Worm (Caenorhabditis elegans) whole organism, young adult: ENCODE results near the gene F26F12.3.

Source experiments
- B0035.1 ChIP-seq: sonication (generic microtip); optimal IDR thresholded peaks from 2 replicates; lab custom pipeline; 2016; ENCODE audit warnings: missing genetic modification characterization, mild to moderate bottlenecking, missing compliant biosample characterization, missing genotype, missing genetic modification reagents
- C17E4.6 ChIP-seq: fragments of 200-800 bp; sonication (Bioruptor generic); IDR thresholded peaks from 2 replicates; pipeline ENCODE4 v1.3.6; 2022; ENCODE audit warnings: missing genetic modification reagents, missing genetic modification characterization, missing compliant biosample characterization
- F22D6.2 ChIP-seq: sonication (generic microtip); optimal IDR thresholded peaks from 2 replicates; lab custom pipeline; 2016; ENCODE audit warnings: mild to moderate bottlenecking, missing genetic modification characterization, missing compliant biosample characterization
- F37B4.10 ChIP-seq: fragments of 200-800 bp; sonication (Bioruptor generic); IDR thresholded peaks from 2 replicates; pipeline ENCODE4 v1.3.6; 2022; ENCODE audit warnings: missing genetic modification characterization, missing compliant biosample characterization
- F49E8.2 ChIP-seq: sonication (generic microtip); optimal IDR thresholded peaks from 3 replicates; lab custom pipeline; 2017; ENCODE audit warnings: missing genetic modification characterization, mild to moderate bottlenecking, missing compliant biosample characterization, antibody characterized with exemption, moderate library complexity; ENCODE audit not compliant: insufficient read depth
- K11D2.4 ChIP-seq: fragments of 200-800 bp; sonication (Bioruptor generic); IDR thresholded peaks from 2 replicates; pipeline ENCODE4 v1.3.6; 2022; ENCODE audit warnings: missing genetic modification reagents, missing genetic modification characterization, missing compliant biosample characterization
- K12H6.12 ChIP-seq: fragments of 200-800 bp; sonication (Bioruptor generic); optimal IDR thresholded peaks from 2 replicates; lab custom pipeline; 2018; ENCODE audit warnings: mild to moderate bottlenecking, missing genetic modification characterization, missing compliant biosample characterization
- T26A5.8 ChIP-seq: sonication (generic microtip); optimal IDR thresholded peaks from 2 replicates; lab custom pipeline; 2016; ENCODE audit warnings: missing genetic modification characterization, missing compliant biosample characterization
- Y53F4B.3 ChIP-seq: fragments of 200-800 bp; sonication (Bioruptor generic); IDR thresholded peaks from 2 replicates; pipeline ENCODE4 v1.3.6; 2022; ENCODE audit warnings: missing genetic modification reagents, missing genetic modification characterization, missing compliant biosample characterization
- Y53G8AR.9 ChIP-seq: fragments of 200-800 bp; sonication (Bioruptor generic); conservative IDR thresholded peaks from 2 replicates; pipeline ENCODE4 v1.3.6; 2022; ENCODE audit warnings: missing genetic modification reagents, missing genetic modification characterization, missing compliant biosample characterization
- Y67H2A.10 ChIP-seq: fragments of 200-800 bp; sonication (Bioruptor generic); conservative IDR thresholded peaks from 2 replicates; pipeline ENCODE4 v1.3.6; 2022; ENCODE audit warnings: missing genetic modification reagents, missing genetic modification characterization, missing compliant biosample characterization
- ZK185.1 ChIP-seq: sonication (generic microtip); optimal IDR thresholded peaks from 2 replicates; lab custom pipeline; 2016; ENCODE audit warnings: mild to moderate bottlenecking, missing genetic modification characterization, missing compliant biosample characterization; ENCODE audit not compliant: poor library complexity, severe bottlenecking
- ama-1 ChIP-seq, 3 experiments: fragments of 150-350 bp in 1 of 3; sonication (generic microtip) in 2 of 3; optimal IDR thresholded peaks; 2 replicates each; lab custom pipeline; 2014 to 2018; ENCODE audit warnings: missing biosample characterization in 2 of 3, missing genetic modification characterization in 2 of 3, missing genetic modification reagents in 2 of 3
- aptf-2 ChIP-seq: fragments of 200-800 bp; sonication (Bioruptor generic); conservative IDR thresholded peaks from 2 replicates; pipeline ENCODE4 v1.3.6; 2022; ENCODE audit warnings: missing genetic modification reagents, missing genetic modification characterization, missing compliant biosample characterization
- aptf-3 ChIP-seq: fragments of 200-800 bp; sonication (Bioruptor generic); IDR thresholded peaks from 2 replicates; pipeline ENCODE4 v1.3.6; 2022; ENCODE audit warnings: missing genetic modification characterization, missing compliant biosample characterization
- atf-7 ChIP-seq: sonication (generic microtip); optimal IDR thresholded peaks from 2 replicates; lab custom pipeline; 2017; ENCODE audit warnings: mild to moderate bottlenecking, missing genetic modification characterization, missing compliant biosample characterization
- athp-1 ChIP-seq: sonication (generic microtip); optimal IDR thresholded peaks from 2 replicates; lab custom pipeline; 2017; ENCODE audit warnings: mild to moderate bottlenecking, missing genetic modification characterization, missing compliant biosample characterization
- attf-3 ChIP-seq: fragments of 200-800 bp; sonication (Bioruptor generic); conservative IDR thresholded peaks from 2 replicates; pipeline ENCODE4 v1.3.6; 2022; ENCODE audit warnings: missing genetic modification reagents, missing genetic modification characterization, missing compliant biosample characterization
- attf-6 ChIP-seq: fragments of 200-800 bp; sonication (Bioruptor generic); IDR thresholded peaks from 2 replicates; pipeline ENCODE4 v1.3.6; 2022; ENCODE audit warnings: missing genetic modification reagents, missing genetic modification characterization, missing compliant biosample characterization
- ceh-100 ChIP-seq: fragments of 200-800 bp; sonication (Bioruptor generic); IDR thresholded peaks from 2 replicates; pipeline ENCODE4 v1.3.6; 2022; ENCODE audit warnings: missing genetic modification reagents, missing genetic modification characterization, missing compliant biosample characterization
- ceh-40 ChIP-seq: fragments of 200-800 bp; sonication (Bioruptor generic); IDR thresholded peaks from 2 replicates; pipeline ENCODE4 v1.3.6; 2022; ENCODE audit warnings: missing genetic modification characterization, missing compliant biosample characterization
- ceh-91 ChIP-seq: fragments of 200-800 bp; sonication (Bioruptor generic); IDR thresholded peaks from 2 replicates; pipeline ENCODE4 v1.3.6; 2022; ENCODE audit warnings: missing genetic modification reagents, missing genetic modification characterization, missing compliant biosample characterization
- egl-44 ChIP-seq: fragments of 200-800 bp; sonication (Bioruptor generic); IDR thresholded peaks from 2 replicates; pipeline ENCODE4 v1.3.6; 2022; ENCODE audit warnings: missing genetic modification reagents, missing genetic modification characterization, missing compliant biosample characterization
- egrh-3 ChIP-seq: fragments of 200-800 bp; sonication (Bioruptor generic); IDR thresholded peaks from 2 replicates; pipeline ENCODE4 v1.3.6; 2022; ENCODE audit warnings: missing genetic modification reagents, missing genetic modification characterization, missing compliant biosample characterization
- ets-4 ChIP-seq: fragments of 200-800 bp; sonication (Bioruptor generic); optimal IDR thresholded peaks from 2 replicates; lab custom pipeline; 2018; ENCODE audit warnings: mild to moderate bottlenecking, missing genetic modification characterization, missing compliant biosample characterization
- fkh-3 ChIP-seq: sonication (generic microtip); optimal IDR thresholded peaks from 2 replicates; lab custom pipeline; 2016; ENCODE audit warnings: mild to moderate bottlenecking, missing genetic modification characterization, missing compliant biosample characterization
- hsf-1 ChIP-seq: fragments of 200-800 bp; sonication (Bioruptor generic); IDR thresholded peaks from 2 replicates; pipeline ENCODE4 v1.3.6; 2022; ENCODE audit warnings: missing genetic modification reagents, missing genetic modification characterization, missing compliant biosample characterization
- lag-1 ChIP-seq: fragments of 200-800 bp; sonication (Bioruptor generic); IDR thresholded peaks from 2 replicates; pipeline ENCODE4 v1.3.6; 2022; ENCODE audit warnings: missing genetic modification reagents, missing genetic modification characterization, missing compliant biosample characterization
- madf-10 ChIP-seq: sonication (generic microtip); optimal IDR thresholded peaks from 2 replicates; lab custom pipeline; 2016; ENCODE audit warnings: mild to moderate bottlenecking, missing genetic modification characterization, missing compliant biosample characterization
- madf-6 ChIP-seq: fragments of 200-800 bp; sonication (Bioruptor generic); IDR thresholded peaks from 2 replicates; pipeline ENCODE4 v1.3.6; 2022; ENCODE audit warnings: missing genetic modification reagents, missing genetic modification characterization, missing compliant biosample characterization
- mes-4 ChIP-seq: sonication (generic microtip); optimal IDR thresholded peaks from 2 replicates; lab custom pipeline; 2016; ENCODE audit warnings: missing genotype, missing genetic modification characterization, missing compliant biosample characterization
- mxl-1 ChIP-seq: sonication (generic microtip); optimal IDR thresholded peaks from 2 replicates; lab custom pipeline; 2016; ENCODE audit warnings: missing genetic modification characterization, missing compliant biosample characterization
- nfya-2 ChIP-seq: fragments of 200-800 bp; sonication (Bioruptor generic); IDR thresholded peaks from 2 replicates; pipeline ENCODE4 v1.3.6; 2022; ENCODE audit warnings: missing genetic modification reagents, missing genetic modification characterization, missing compliant biosample characterization
- nhr-120 ChIP-seq: fragments of 200-800 bp; sonication (Bioruptor generic); IDR thresholded peaks from 2 replicates; pipeline ENCODE4 v1.3.6; 2022; ENCODE audit warnings: missing genetic modification characterization, missing compliant biosample characterization
- nhr-179 ChIP-seq: sonication (generic microtip); optimal IDR thresholded peaks from 2 replicates; lab custom pipeline; 2016; ENCODE audit warnings: mild to moderate bottlenecking, missing genetic modification characterization, missing compliant biosample characterization
- nhr-27 ChIP-seq: fragments of 200-800 bp; sonication (Bioruptor generic); optimal IDR thresholded peaks from 2 replicates; lab custom pipeline; 2018; ENCODE audit warnings: mild to moderate bottlenecking, missing genetic modification characterization, moderate library complexity, missing compliant biosample characterization
- pbrm-1 ChIP-seq: fragments of 200-800 bp; sonication (Bioruptor generic); IDR thresholded peaks from 2 replicates; pipeline ENCODE4 v1.3.6; 2022; ENCODE audit warnings: missing genetic modification reagents, missing genetic modification characterization, missing compliant biosample characterization
- sdz-38 ChIP-seq: sonication (generic microtip); optimal IDR thresholded peaks from 2 replicates; lab custom pipeline; 2016; ENCODE audit warnings: missing genotype, missing genetic modification characterization, missing compliant biosample characterization
- snpc-1.3 ChIP-seq: sonication (generic microtip); optimal IDR thresholded peaks from 2 replicates; lab custom pipeline; 2017; ENCODE audit warnings: missing genetic modification characterization, mild to moderate bottlenecking, missing compliant biosample characterization, antibody characterized with exemption, moderate library complexity, missing genotype, missing genetic modification reagents; ENCODE audit not compliant: insufficient read depth
- tlf-1 ChIP-seq: fragments of 200-800 bp; sonication (Bioruptor generic); optimal IDR thresholded peaks from 2 replicates; lab custom pipeline; 2018; ENCODE audit warnings: mild to moderate bottlenecking, missing genetic modification characterization, missing compliant biosample characterization
- unc-62 ChIP-seq: fragments of 150-350 bp; optimal IDR thresholded peaks from 2 replicates; lab custom pipeline; 2014; ENCODE audit warnings: missing biosample characterization, missing genetic modification reagents, missing genetic modification characterization
- xnd-1 ChIP-seq: sonication (generic microtip); optimal IDR thresholded peaks from 2 replicates; lab custom pipeline; 2016; ENCODE audit warnings: missing genotype, missing genetic modification reagents, missing genetic modification characterization, missing compliant biosample characterization
- zfh-2 ChIP-seq: fragments of 200-800 bp; sonication (Bioruptor generic); conservative IDR thresholded peaks from 2 replicates; pipeline ENCODE4 v1.3.6; 2022; ENCODE audit warnings: missing genetic modification reagents, missing genetic modification characterization, missing compliant biosample characterization
- ztf-26 ChIP-seq: sonication (generic microtip); optimal IDR thresholded peaks from 2 replicates; lab custom pipeline; 2017; ENCODE audit warnings: missing genetic modification characterization, missing compliant biosample characterization
- ztf-28 ChIP-seq: fragments of 200-800 bp; sonication (Bioruptor generic); IDR thresholded peaks from 2 replicates; pipeline ENCODE4 v1.3.6; 2022; ENCODE audit warnings: missing genetic modification reagents, missing genetic modification characterization, missing compliant biosample characterization

F26F12.3 gene

ce11 chrV:5891204-5891603, 45.7 kb upstream of the F26F12.3 start:
- no peak for TF ChIP-seq T26A5.8 (tag; lab: Kevin White, UChicago)
- TF ChIP-seq C17E4.6, result no peak
- TF ChIP-seq madf-10 (tag; lab: Kevin White, UChicago), result no peak
- no peak for TF ChIP-seq F49E8.2 (tag; lab: Kevin White, UChicago)
- TF ChIP-seq snpc-1.3 (tag; lab: Kevin White, UChicago), result no peak
- TF ChIP-seq nhr-179, result no peak
- TF ChIP-seq attf-3 (GFP tag; lab: Robert Waterston, UW), result no peak
- TF ChIP-seq aptf-3, result no peak

- TF ChIP-seq aptf-2 (GFP tag; lab: Robert Waterston, UW) (no peak), ZK185.1 (tag; lab: Kevin White, UChicago) (no peak), sdz-38 (no peak), Y53F4B.3 (GFP tag; lab: Robert Waterston, UW) (no peak), nhr-120 (GFP tag; lab: Robert Waterston, UW) (no peak), aptf-3 (no peak), ama-1 (optimal IDR thresholded peaks at IDR 0.05; lab: Kevin White, UChicago) (no peak), ama-1 (GFP tag; optimal IDR thresholded peaks at IDR 0.05; lab: Kevin White, UChicago) (no peak), Y67H2A.10 (GFP tag; lab: Robert Waterston, UW) (no peak), xnd-1 (tag; lab: Kevin White, UChicago) (no peak), fkh-3 (tag; lab: Kevin White, UChicago) (no peak), nhr-27 (no peak), madf-6 (no peak), attf-6 (GFP tag; lab: Robert Waterston, UW) (no peak), F37B4.10 (GFP tag; lab: Robert Waterston, UW) (no peak), tlf-1 (GFP tag; lab: Kevin White, UChicago) (no peak), unc-62 (GFP tag; lab: Kevin White, UChicago) (no peak), F22D6.2 (tag; lab: Kevin White, UChicago) (no peak), mes-4 (no peak)
These were observed 43.3 kb upstream of the F26F12.3 start for ce11 chrV:5888820-5889219.

- TF ChIP-seq F49E8.2 (tag; lab: Kevin White, UChicago), result no peak
- no peak for TF ChIP-seq zfh-2 (GFP tag; lab: Robert Waterston, UW)
- TF ChIP-seq lag-1, result no peak
These were observed 38.2 kb upstream of the F26F12.3 start, which contains the start of gene C04E6.8 for ce11 chrV:5883735-5884134. Gene C04E6.8, minus strand, starts transcription at chrV:5883835.

ce11 chrV:5882429-5882828, 36.9 kb upstream of the F26F12.3 start:
- TF ChIP-seq ceh-100, result no peak
- TF ChIP-seq ets-4 (GFP tag; lab: Kevin White, UChicago), result no peak
- no peak for TF ChIP-seq ceh-40 (GFP tag; lab: Robert Waterston, UW)
- TF ChIP-seq C17E4.6, result no peak
- no peak for TF ChIP-seq egl-44 (GFP tag; lab: Robert Waterston, UW)
- TF ChIP-seq egrh-3 (GFP tag; lab: Robert Waterston, UW), result no peak
- TF ChIP-seq, all 124 proteins: peak for 0

- no peak for TF ChIP-seq ceh-91 (GFP tag; lab: Robert Waterston, UW)
- no peak for TF ChIP-seq K12H6.12 (tag; lab: Kevin White, UChicago)
- no peak for TF ChIP-seq mxl-1 (tag; lab: Kevin White, UChicago)
- no peak for TF ChIP-seq atf-7 (tag; lab: Kevin White, UChicago)
- TF ChIP-seq ztf-26 (tag; lab: Kevin White, UChicago), result no peak
- TF ChIP-seq B0035.1, result no peak
- no peak for TF ChIP-seq athp-1 (tag; lab: Kevin White, UChicago)
- TF ChIP-seq pbrm-1 (GFP tag; lab: Robert Waterston, UW), result no peak
- no peak for TF ChIP-seq ztf-28
- TF ChIP-seq hsf-1 (GFP tag; lab: Robert Waterston, UW), result no peak
- no peak for TF ChIP-seq Y53G8AR.9 (GFP tag; lab: Robert Waterston, UW)
- no peak for TF ChIP-seq K11D2.4
- TF ChIP-seq tlf-1 (GFP tag; lab: Kevin White, UChicago), result no peak
- TF ChIP-seq nfya-2, result no peak
These were observed 34.5 kb upstream of the F26F12.3 start, which contains the start of gene C02G6.3 for ce11 chrV:5880064-5880463. Gene C02G6.3, plus strand, starts transcription at chrV:5880364.
